Worm (Caenorhabditis elegans): ENCODE data around the gene npax-1.
A peak's percentile ranks its signal among the peaks of the same experiment; 100 is the strongest.

The npax-1 gene

ce11 chrII:7353027-7353426 lies 21.9 kb upstream of the npax-1 start:
- no peak for TF ChIP-seq ref-1 (GFP tag; conservative IDR thresholded peaks at IDR 0.05)
- TF ChIP-seq flt-1 (GFP tag; IDR thresholded peaks at IDR 0.05): 0 out of 2 replicates have a peak, but pooled peaks have one; percentile 33
- no peak for TF ChIP-seq ztf-29 (GFP tag; IDR thresholded peaks at IDR 0.05)

- TF ChIP-seq med-1 (GFP tag; optimal IDR thresholded peaks at IDR 0.05; ENCODE audit: insufficient read depth) (no peak), ztf-23 (GFP tag; IDR thresholded peaks at IDR 0.05) (no peak), T22C8.4 (GFP tag; IDR thresholded peaks at IDR 0.05) (no peak), ztf-29 (GFP tag; IDR thresholded peaks at IDR 0.05) (no peak), klf-2 (GFP tag; conservative IDR thresholded peaks at IDR 0.05) (no peak)
These were observed 21.4 kb upstream of the npax-1 start, which contains the start of gene hsp-4 for ce11 chrII:7352507-7352906. Gene hsp-4 (minus strand): TSS chrII:7352645.

- TF ChIP-seq flt-1 (GFP tag; IDR thresholded peaks at IDR 0.05) (no peak), tab-1 (GFP tag; IDR thresholded peaks at IDR 0.05) (no peak), ztf-29 (GFP tag; IDR thresholded peaks at IDR 0.05) (no peak), cog-1 (tag; optimal IDR thresholded peaks at IDR 0.05) (no peak), ztf-23 (GFP tag; IDR thresholded peaks at IDR 0.05) (no peak), T22C8.4 (GFP tag; IDR thresholded peaks at IDR 0.05) (no peak), med-1 (GFP tag; optimal IDR thresholded peaks at IDR 0.05; ENCODE audit: insufficient read depth) (no peak)
These were observed 16.9 kb upstream of the npax-1 start for ce11 chrII:7348063-7348462.

ce11 chrII:7345858-7346257 lies 14.7 kb upstream of the npax-1 start:
- TF ChIP-seq cog-1 (tag; optimal IDR thresholded peaks at IDR 0.05): no peak
- no peak for TF ChIP-seq ref-1 (GFP tag; conservative IDR thresholded peaks at IDR 0.05)
- no peak for TF ChIP-seq ztf-29 (GFP tag; IDR thresholded peaks at IDR 0.05)
- no peak for TF ChIP-seq tab-1 (GFP tag; IDR thresholded peaks at IDR 0.05)
- TF ChIP-seq med-1 (GFP tag; optimal IDR thresholded peaks at IDR 0.05; ENCODE audit: insufficient read depth): no peak
- no peak for TF ChIP-seq klf-2 (GFP tag; conservative IDR thresholded peaks at IDR 0.05)
- no peak for TF ChIP-seq ztf-23 (GFP tag; IDR thresholded peaks at IDR 0.05)
- TF ChIP-seq flt-1 (GFP tag; IDR thresholded peaks at IDR 0.05): no peak
- no peak for TF ChIP-seq T22C8.4 (GFP tag; IDR thresholded peaks at IDR 0.05)

- TF ChIP-seq ref-1 (GFP tag; conservative IDR thresholded peaks at IDR 0.05): no peak
- TF ChIP-seq ztf-23 (GFP tag; IDR thresholded peaks at IDR 0.05): no peak
- TF ChIP-seq ztf-29 (GFP tag; IDR thresholded peaks at IDR 0.05): 0 out of 2 replicates have a peak, but pooled peaks have one; percentile 9
- TF ChIP-seq klf-2 (GFP tag; conservative IDR thresholded peaks at IDR 0.05): no peak
- TF ChIP-seq tab-1 (GFP tag; IDR thresholded peaks at IDR 0.05): no peak
- TF ChIP-seq cog-1 (tag; optimal IDR thresholded peaks at IDR 0.05): no peak
- TF ChIP-seq med-1 (GFP tag; optimal IDR thresholded peaks at IDR 0.05; ENCODE audit: insufficient read depth): no peak
- TF ChIP-seq T22C8.4 (GFP tag; IDR thresholded peaks at IDR 0.05): no peak
- TF ChIP-seq flt-1 (GFP tag; IDR thresholded peaks at IDR 0.05): no peak
These were observed 12.5 kb upstream of the npax-1 start for ce11 chrII:7343668-7344067.

ce11 chrII:7342884-7343283 lies 11.8 kb upstream of the npax-1 start:
- TF ChIP-seq tab-1 (GFP tag; IDR thresholded peaks at IDR 0.05): no peak
- TF ChIP-seq ztf-23 (GFP tag; IDR thresholded peaks at IDR 0.05): no peak
- no peak for TF ChIP-seq ztf-29 (GFP tag; IDR thresholded peaks at IDR 0.05)
- no peak for TF ChIP-seq T22C8.4 (GFP tag; IDR thresholded peaks at IDR 0.05)
- TF ChIP-seq cog-1 (tag; optimal IDR thresholded peaks at IDR 0.05): no peak
- TF ChIP-seq flt-1 (GFP tag; IDR thresholded peaks at IDR 0.05): no peak
- no peak for TF ChIP-seq klf-2 (GFP tag; conservative IDR thresholded peaks at IDR 0.05)
- TF ChIP-seq ref-1 (GFP tag; conservative IDR thresholded peaks at IDR 0.05): no peak
- no peak for TF ChIP-seq med-1 (GFP tag; optimal IDR thresholded peaks at IDR 0.05; ENCODE audit: insufficient read depth)

- TF ChIP-seq ref-1 (GFP tag; conservative IDR thresholded peaks at IDR 0.05) (no peak), flt-1 (GFP tag; IDR thresholded peaks at IDR 0.05) (no peak), ztf-29 (GFP tag; IDR thresholded peaks at IDR 0.05) (no peak), cog-1 (tag; optimal IDR thresholded peaks at IDR 0.05) (no peak), klf-2 (GFP tag; conservative IDR thresholded peaks at IDR 0.05) (no peak)
These were observed 10.6 kb upstream of the npax-1 start for ce11 chrII:7341572-7342303.

- TF ChIP-seq ztf-29 (GFP tag; IDR thresholded peaks at IDR 0.05) (no peak), tab-1 (GFP tag; IDR thresholded peaks at IDR 0.05) (no peak), cog-1 (tag; optimal IDR thresholded peaks at IDR 0.05) (no peak), T22C8.4 (GFP tag; IDR thresholded peaks at IDR 0.05) (no peak), flt-1 (GFP tag; IDR thresholded peaks at IDR 0.05) (no peak), klf-2 (GFP tag; conservative IDR thresholded peaks at IDR 0.05) (no peak), ztf-23 (GFP tag; IDR thresholded peaks at IDR 0.05) (no peak)
These were observed 9.6 kb upstream of the npax-1 start for ce11 chrII:7340703-7341102.

- TF ChIP-seq ztf-23 (GFP tag; IDR thresholded peaks at IDR 0.05): no peak
- TF ChIP-seq klf-2 (GFP tag; conservative IDR thresholded peaks at IDR 0.05): no peak
- no peak for TF ChIP-seq ref-1 (GFP tag; conservative IDR thresholded peaks at IDR 0.05)
- TF ChIP-seq cog-1 (tag; optimal IDR thresholded peaks at IDR 0.05): no peak
- no peak for TF ChIP-seq flt-1 (GFP tag; IDR thresholded peaks at IDR 0.05)
- no peak for TF ChIP-seq T22C8.4 (GFP tag; IDR thresholded peaks at IDR 0.05)
These were observed 7.9 kb upstream of the npax-1 start, which contains the start of gene nhr-21 for ce11 chrII:7338995-7339394. Gene nhr-21 (plus strand): TSS chrII:7339229.

- TF ChIP-seq cog-1 (tag; optimal IDR thresholded peaks at IDR 0.05) (peak; percentile 15), T22C8.4 (GFP tag; IDR thresholded peaks at IDR 0.05) (no peak)
These were observed 6.4 kb upstream of the npax-1 start for ce11 chrII:7337469-7337893.
